Fruit fly (Drosophila melanogaster): ENCODE measurements around the gene CG33263.

CG33263 gene

dm6 chr3L:13440370-13440960 lies 16.5 kb upstream of the CG33263 start, which contains the start of the genes CG10140 and CG14109:
Gene CG10140, minus strand, starts transcription at chr3L:13440470.
Gene CG14109, plus strand, starts transcription at chr3L:13440910.
- TF ChIP-seq Hr96 (GFP tag; optimal IDR thresholded peaks at IDR 0.05) (no peak), Crg-1 (GFP tag; optimal IDR thresholded peaks at IDR 0.05) (no peak), CG33017 (tag; optimal IDR thresholded peaks at IDR 0.05) (no peak), CG7045 (GFP tag; optimal IDR thresholded peaks at IDR 0.05) (no peak), CG5204 (GFP tag; optimal IDR thresholded peaks at IDR 0.05) (no peak), cic (GFP tag; optimal IDR thresholded peaks at IDR 0.05) (no peak)

DNA sequence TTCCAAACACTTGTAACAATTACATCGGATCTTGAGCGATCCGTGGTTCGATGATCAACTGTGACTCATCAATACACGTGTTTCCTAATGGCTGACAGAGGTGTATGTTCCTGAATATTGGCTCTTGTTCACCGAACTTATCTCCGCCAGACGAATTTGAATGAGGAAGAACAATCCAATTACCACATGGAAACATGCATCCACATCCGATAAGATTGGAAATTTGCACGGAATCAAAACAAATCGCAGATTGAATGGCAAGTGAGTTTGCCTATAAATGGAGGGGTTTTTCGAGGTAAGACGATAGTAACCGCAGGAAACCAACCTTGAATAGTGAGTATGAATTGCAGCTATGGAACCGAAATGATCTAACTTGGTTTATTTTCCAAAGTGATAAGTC lies 13.7 kb upstream of the CG33263 start, which contains the start of gene CG10725:
TSS of gene CG10725 (plus strand) at position 301 of the 400 bp plus-strand sequence.
- TF ChIP-seq CG33017 (tag; optimal IDR thresholded peaks at IDR 0.05) (no peak), Crg-1 (GFP tag; optimal IDR thresholded peaks at IDR 0.05) (no peak), kay (GFP tag; ENCODE audit: borderline replicate concordance) (no peak), Clk (GFP tag; optimal IDR thresholded peaks at IDR 0.05) (no peak), CG11617 (GFP tag; optimal IDR thresholded peaks at IDR 0.05) (no peak), CG1620 (GFP tag; optimal IDR thresholded peaks at IDR 0.05) (no peak), bab1 (GFP tag; optimal IDR thresholded peaks at IDR 0.05) (no peak), CG7101 (tag; optimal IDR thresholded peaks at IDR 0.05) (no peak), toe (GFP tag; optimal IDR thresholded peaks at IDR 0.05) (no peak), Mnt (GFP tag; optimal IDR thresholded peaks at IDR 0.05) (no peak), cic (GFP tag; optimal IDR thresholded peaks at IDR 0.05) (no peak), ovo (GFP tag; optimal IDR thresholded peaks at IDR 0.05) (no peak), Hr96 (GFP tag; optimal IDR thresholded peaks at IDR 0.05) (no peak), tj (GFP tag; optimal IDR thresholded peaks at IDR 0.05) (no peak), CG14711 (tag; optimal IDR thresholded peaks at IDR 0.05) (no peak), CG12768 (GFP tag; optimal IDR thresholded peaks at IDR 0.05) (no peak), CG5204 (GFP tag; optimal IDR thresholded peaks at IDR 0.05) (no peak), cnc (optimal IDR thresholded peaks at IDR 0.05) (no peak), pad (GFP tag; optimal IDR thresholded peaks at IDR 0.05) (no peak), CG7045 (GFP tag; optimal IDR thresholded peaks at IDR 0.05) (no peak)

- no peak for TF ChIP-seq Crg-1 (GFP tag; optimal IDR thresholded peaks at IDR 0.05)
- TF ChIP-seq toe (GFP tag; optimal IDR thresholded peaks at IDR 0.05), result no peak
- TF ChIP-seq CG14711 (tag; optimal IDR thresholded peaks at IDR 0.05), result no peak
- TF ChIP-seq kay (GFP tag; ENCODE audit: borderline replicate concordance), result no peak
- TF ChIP-seq CG5204 (GFP tag; optimal IDR thresholded peaks at IDR 0.05), result no peak
- no peak for TF ChIP-seq Clk (GFP tag; optimal IDR thresholded peaks at IDR 0.05)
- no peak for TF ChIP-seq ovo (GFP tag; optimal IDR thresholded peaks at IDR 0.05)
- no peak for TF ChIP-seq tj (GFP tag; optimal IDR thresholded peaks at IDR 0.05)
- TF ChIP-seq cic (GFP tag; optimal IDR thresholded peaks at IDR 0.05), result no peak
- no peak for TF ChIP-seq CG7045 (GFP tag; optimal IDR thresholded peaks at IDR 0.05)
- no peak for TF ChIP-seq CG12768 (GFP tag; optimal IDR thresholded peaks at IDR 0.05)
- no peak for TF ChIP-seq Hr96 (GFP tag; optimal IDR thresholded peaks at IDR 0.05)
- TF ChIP-seq CG7101 (tag; optimal IDR thresholded peaks at IDR 0.05), result no peak
- TF ChIP-seq CG1620 (GFP tag; optimal IDR thresholded peaks at IDR 0.05), result no peak
- no peak for TF ChIP-seq CG11617 (GFP tag; optimal IDR thresholded peaks at IDR 0.05)
- TF ChIP-seq CG33017 (tag; optimal IDR thresholded peaks at IDR 0.05), result no peak
Observed at dm6 chr3L:13437036-13437435, 13.1 kb upstream of the CG33263 start, which contains the start of gene CG10154. Gene CG10154, minus strand, starts transcription at chr3L:13437136.

DNA sequence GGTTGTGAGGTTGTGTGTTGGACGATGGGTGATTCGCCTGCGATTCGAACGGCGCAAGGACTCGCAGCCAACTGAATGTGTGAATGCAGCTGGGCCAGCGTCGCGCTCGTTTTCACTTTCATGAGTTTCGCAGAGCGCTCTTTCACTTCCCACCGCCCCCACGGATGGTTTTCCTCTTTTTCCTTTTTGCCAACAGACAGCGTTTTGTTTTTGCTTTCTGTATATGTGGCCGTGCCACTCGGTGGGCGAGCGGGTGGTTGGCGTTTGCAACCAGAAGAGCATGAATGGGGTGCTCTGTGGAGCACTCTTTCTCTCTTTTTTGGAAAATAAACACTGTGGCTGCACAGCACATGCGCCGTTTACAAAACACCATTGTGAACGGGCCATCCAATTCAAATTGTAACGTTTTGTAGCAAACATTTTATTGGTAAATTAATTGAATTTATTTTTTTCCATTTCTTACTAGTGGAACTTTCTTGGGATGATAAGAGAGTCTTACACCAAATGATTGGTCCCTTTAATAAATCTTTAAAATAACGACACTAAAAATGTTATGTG lies 11.3 kb upstream of the CG33263 start, which contains the start of gene CG10713:
TSS of gene CG10713 (minus strand) at position 60 of the 558 bp plus-strand sequence.
- no peak for TF ChIP-seq CG1620 (GFP tag; optimal IDR thresholded peaks at IDR 0.05)
- no peak for TF ChIP-seq kay (GFP tag; ENCODE audit: borderline replicate concordance)
- peak; percentile 11 for TF ChIP-seq CG7045 (GFP tag; optimal IDR thresholded peaks at IDR 0.05)
- TF ChIP-seq cnc (optimal IDR thresholded peaks at IDR 0.05), result no peak

dm6 chr3L:13433522-13433921 lies 9.6 kb upstream of the CG33263 start:
- TF ChIP-seq cic (GFP tag; optimal IDR thresholded peaks at IDR 0.05) (no peak), tj (GFP tag; optimal IDR thresholded peaks at IDR 0.05) (no peak), CG12768 (GFP tag; optimal IDR thresholded peaks at IDR 0.05) (no peak)

DNA sequence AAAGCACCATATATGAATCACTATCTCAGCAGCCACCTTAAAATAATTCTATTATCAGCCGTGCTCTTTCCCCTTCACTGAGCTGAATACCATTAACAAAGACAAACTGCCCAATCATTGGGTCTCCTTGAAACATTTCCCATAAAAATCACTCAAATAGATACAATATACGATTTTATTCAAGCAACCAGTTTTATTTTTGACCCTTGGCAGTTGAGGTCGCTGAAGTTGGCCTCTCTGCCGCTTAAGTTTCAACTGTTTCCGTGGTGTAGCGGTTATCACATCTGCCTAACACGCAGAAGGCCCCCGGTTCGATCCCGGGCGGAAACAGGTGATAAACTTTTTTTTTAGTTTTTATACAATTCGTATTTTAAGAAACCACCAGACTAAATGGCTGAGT lies 8.8 kb upstream of the CG33263 start:
- TF ChIP-seq Crg-1 (GFP tag; optimal IDR thresholded peaks at IDR 0.05), result no peak
- no peak for TF ChIP-seq CG11617 (GFP tag; optimal IDR thresholded peaks at IDR 0.05)
- TF ChIP-seq kay (GFP tag; ENCODE audit: borderline replicate concordance), result no peak
- no peak for TF ChIP-seq CG14711 (tag; optimal IDR thresholded peaks at IDR 0.05)
- TF ChIP-seq cnc (optimal IDR thresholded peaks at IDR 0.05), result no peak
- no peak for TF ChIP-seq Clk (GFP tag; optimal IDR thresholded peaks at IDR 0.05)
- no peak for TF ChIP-seq Hr96 (GFP tag; optimal IDR thresholded peaks at IDR 0.05)
- TF ChIP-seq CG5204 (GFP tag; optimal IDR thresholded peaks at IDR 0.05), result no peak
- TF ChIP-seq cic (GFP tag; optimal IDR thresholded peaks at IDR 0.05), result no peak
- no peak for TF ChIP-seq CG7045 (GFP tag; optimal IDR thresholded peaks at IDR 0.05)
- TF ChIP-seq CG33017 (tag; optimal IDR thresholded peaks at IDR 0.05), result no peak
- TF ChIP-seq CG7101 (tag; optimal IDR thresholded peaks at IDR 0.05), result no peak
- TF ChIP-seq tj (GFP tag; optimal IDR thresholded peaks at IDR 0.05), result no peak
- no peak for TF ChIP-seq Mnt (GFP tag; optimal IDR thresholded peaks at IDR 0.05)
- TF ChIP-seq bab1 (GFP tag; optimal IDR thresholded peaks at IDR 0.05), result no peak
- TF ChIP-seq toe (GFP tag; optimal IDR thresholded peaks at IDR 0.05), result no peak
- TF ChIP-seq CG1620 (GFP tag; optimal IDR thresholded peaks at IDR 0.05), result no peak
- no peak for TF ChIP-seq pad (GFP tag; optimal IDR thresholded peaks at IDR 0.05)
- TF ChIP-seq ovo (GFP tag; optimal IDR thresholded peaks at IDR 0.05), result no peak

Data from whole organism, adult.